Worm (Caenorhabditis elegans) whole organism, L1 larva: Measurements from ENCODE around the gene zhit-2.

Source experiments
- C04F5.9 ChIP-seq: sonication (generic microtip); optimal IDR thresholded peaks from 2 replicates; lab custom pipeline; 2016; ENCODE audit warnings: missing genetic modification characterization, missing compliant biosample characterization
- aha-1 ChIP-seq: fragments of 150-350 bp; optimal IDR thresholded peaks from 2 replicates; lab custom pipeline; 2014; ENCODE audit warnings: missing biosample characterization, missing genetic modification characterization
- alr-1 ChIP-seq: fragments of 200-800 bp; sonication (Bioruptor generic); optimal IDR thresholded peaks from 2 replicates; lab custom pipeline; 2018; ENCODE audit warnings: borderline replicate concordance, mild to moderate bottlenecking, missing genetic modification characterization, missing compliant biosample characterization
- blmp-1 ChIP-seq: fragments of 150-350 bp; optimal IDR thresholded peaks from 2 replicates; lab custom pipeline; 2014; ENCODE audit warnings: missing biosample characterization, missing genetic modification characterization
- ceh-63 ChIP-seq: fragments of 200-800 bp; sonication (Bioruptor generic); optimal IDR thresholded peaks from 2 replicates; lab custom pipeline; 2018; ENCODE audit warnings: mild to moderate bottlenecking, missing genetic modification characterization, missing compliant biosample characterization
- ceh-82 ChIP-seq, 3 experiments: fragments of 150-350 bp in 1 of 3; sonication (generic microtip) in 2 of 3; optimal IDR thresholded peaks; 2 replicates each; lab custom pipeline; 2014 to 2017; ENCODE audit warnings: missing biosample characterization in 3 of 3, missing genetic modification characterization in 3 of 3
- ceh-88 ChIP-seq: fragments of 200-800 bp; sonication (Bioruptor generic); IDR thresholded peaks from 2 replicates; pipeline ENCODE4 v1.3.6; 2022; ENCODE audit warnings: missing genetic modification characterization, missing compliant biosample characterization
- ceh-90 ChIP-seq: sonication (generic microtip); optimal IDR thresholded peaks from 2 replicates; lab custom pipeline; 2016; ENCODE audit warnings: missing genetic modification characterization, missing compliant biosample characterization
- ces-1 ChIP-seq: fragments of 150-350 bp; optimal IDR thresholded peaks from 2 replicates; lab custom pipeline; 2014; ENCODE audit warnings: missing biosample characterization, missing genetic modification reagents, missing genetic modification characterization
- dpl-1 ChIP-seq, 3 experiments: fragments of 150-350 bp in 2 of 3; sonication (generic microtip) in 1 of 3; optimal IDR thresholded peaks; 2 replicates each; lab custom pipeline; 2014 to 2017; ENCODE audit warnings: missing biosample characterization in 3 of 3, missing genetic modification characterization in 3 of 3, missing genetic modification reagents in 3 of 3
- dsc-1 ChIP-seq: sonication (generic microtip); optimal IDR thresholded peaks from 2 replicates; lab custom pipeline; 2016; ENCODE audit warnings: mild to moderate bottlenecking, missing genetic modification characterization, missing compliant biosample characterization
- efl-3 ChIP-seq: fragments of 200-800 bp; sonication (Bioruptor generic); optimal IDR thresholded peaks from 2 replicates; lab custom pipeline; 2018; ENCODE audit warnings: mild to moderate bottlenecking, missing genetic modification characterization, missing compliant biosample characterization
- egl-27 ChIP-seq, 2 experiments: fragments of 150-350 bp in 1 of 2; sonication (generic microtip); optimal IDR thresholded peaks; 3 replicates each; lab custom pipeline; 2017 to 2018; ENCODE audit warnings: missing biosample characterization in 2 of 2, missing genetic modification characterization in 2 of 2, missing genetic modification reagents in 2 of 2
- elt-2 ChIP-seq: sonication (generic microtip); optimal IDR thresholded peaks from 2 replicates; lab custom pipeline; 2016; ENCODE audit warnings: missing genetic modification characterization, mild to moderate bottlenecking, inconsistent platforms, missing compliant biosample characterization, missing genetic modification reagents
- elt-3 ChIP-seq, 6 experiments: fragments of 150-350 bp in 1 of 6; sonication (generic microtip); optimal IDR thresholded peaks; 2 replicates each; lab custom pipeline; 2017 to 2018; ENCODE audit warnings: missing biosample characterization in 6 of 6, missing genetic modification characterization in 6 of 6, inconsistent platforms in 1 of 6
- ets-5 ChIP-seq: fragments of 200-800 bp; sonication (Bioruptor generic); IDR thresholded peaks from 2 replicates; pipeline ENCODE4 v1.3.6; 2022; ENCODE audit warnings: missing genetic modification characterization, missing compliant biosample characterization
- fkh-4 ChIP-seq: sonication (generic microtip); optimal IDR thresholded peaks from 2 replicates; lab custom pipeline; 2016; ENCODE audit warnings: missing compliant biosample characterization, missing genetic modification characterization, borderline replicate concordance
- fkh-8 ChIP-seq: sonication (generic microtip); optimal IDR thresholded peaks from 2 replicates; lab custom pipeline; 2016; ENCODE audit warnings: mild to moderate bottlenecking, missing genetic modification characterization, missing compliant biosample characterization
- fos-1 ChIP-seq: fragments of 150-350 bp; optimal IDR thresholded peaks from 2 replicates; lab custom pipeline; 2014; ENCODE audit warnings: missing biosample characterization, missing genetic modification characterization
- hlh-4 ChIP-seq: sonication (generic microtip); optimal IDR thresholded peaks from 2 replicates; lab custom pipeline; 2016; ENCODE audit warnings: mild to moderate bottlenecking, missing genetic modification characterization, missing compliant biosample characterization
- hpl-2 ChIP-seq: fragments of 150-350 bp; optimal IDR thresholded peaks from 2 replicates; lab custom pipeline; 2014; ENCODE audit warnings: missing biosample characterization, missing genetic modification reagents, missing genetic modification characterization
- isw-1 ChIP-seq: fragments of 200-800 bp; sonication (Bioruptor generic); IDR thresholded peaks from 2 replicates; pipeline ENCODE4 v1.3.6; 2022; ENCODE audit warnings: missing genetic modification characterization, missing compliant biosample characterization
- jun-1 ChIP-seq: fragments of 150-350 bp; optimal IDR thresholded peaks from 2 replicates; lab custom pipeline; 2014; ENCODE audit warnings: missing biosample characterization, missing genetic modification reagents, missing genetic modification characterization
- lin-13 ChIP-seq: fragments of 150-350 bp; optimal IDR thresholded peaks from 2 replicates; lab custom pipeline; 2014; ENCODE audit warnings: missing biosample characterization, missing genetic modification reagents, missing genetic modification characterization
- lin-14 ChIP-seq: fragments of 200-800 bp; sonication (Bioruptor generic); optimal IDR thresholded peaks from 2 replicates; lab custom pipeline; 2018; ENCODE audit warnings: mild to moderate bottlenecking, missing genetic modification characterization, moderate library complexity, missing compliant biosample characterization
- lin-39 ChIP-seq: fragments of 150-350 bp; optimal IDR thresholded peaks from 2 replicates; lab custom pipeline; 2014; ENCODE audit warnings: missing biosample characterization, missing genetic modification reagents, missing genetic modification characterization
- lir-3 ChIP-seq: sonication (generic microtip); optimal IDR thresholded peaks from 2 replicates; lab custom pipeline; 2016; ENCODE audit warnings: mild to moderate bottlenecking, missing genetic modification characterization, moderate library complexity, missing compliant biosample characterization; ENCODE audit not compliant: poor library complexity
- lsy-2 ChIP-seq, 2 experiments: fragments of 150-350 bp; optimal IDR thresholded peaks; 2 replicates each; lab custom pipeline; 2014; ENCODE audit warnings: missing biosample characterization in 2 of 2, missing genetic modification characterization in 2 of 2
- mab-9 ChIP-seq: fragments of 200-800 bp; sonication (Bioruptor generic); IDR thresholded peaks from 2 replicates; pipeline ENCODE4 v1.3.6; 2022; ENCODE audit warnings: missing genetic modification reagents, missing genetic modification characterization, missing compliant biosample characterization
- mdl-1 ChIP-seq, 2 experiments: fragments of 150-350 bp; optimal IDR thresholded peaks; 2 replicates each; lab custom pipeline; 2014 to 2017; ENCODE audit warnings: missing biosample characterization in 2 of 2, missing genetic modification characterization in 2 of 2, inconsistent platforms in 1 of 2
- mef-2 ChIP-seq: fragments of 150-350 bp; optimal IDR thresholded peaks from 2 replicates; lab custom pipeline; 2014; ENCODE audit warnings: missing biosample characterization, missing genetic modification characterization
- nhr-11 ChIP-seq: fragments of 150-350 bp; optimal IDR thresholded peaks from 2 replicates; lab custom pipeline; 2014; ENCODE audit warnings: missing biosample characterization, missing genetic modification characterization
- nhr-12 ChIP-seq: sonication (generic microtip); optimal IDR thresholded peaks from 2 replicates; lab custom pipeline; 2017; ENCODE audit warnings: missing biosample characterization, missing genetic modification characterization
- nhr-19 ChIP-seq: fragments of 200-800 bp; sonication (Bioruptor generic); conservative IDR thresholded peaks from 2 replicates; pipeline ENCODE4 v1.3.6; 2022; ENCODE audit warnings: missing genetic modification characterization, missing compliant biosample characterization
- nhr-237 ChIP-seq: fragments of 150-350 bp; optimal IDR thresholded peaks from 2 replicates; lab custom pipeline; 2014; ENCODE audit warnings: missing biosample characterization, missing genetic modification characterization
- nhr-47 ChIP-seq: sonication (generic microtip); optimal IDR thresholded peaks from 2 replicates; lab custom pipeline; 2016; ENCODE audit warnings: mild to moderate bottlenecking, missing genetic modification characterization, moderate library complexity, missing compliant biosample characterization
- nhr-71 ChIP-seq: sonication (generic microtip); optimal IDR thresholded peaks from 2 replicates; lab custom pipeline; 2016; ENCODE audit warnings: mild to moderate bottlenecking, missing genetic modification characterization, moderate library complexity, missing compliant biosample characterization
- nhr-77 ChIP-seq: fragments of 150-350 bp; optimal IDR thresholded peaks from 2 replicates; lab custom pipeline; 2014; ENCODE audit warnings: missing biosample characterization, missing genetic modification characterization
- nhr-90 ChIP-seq: sonication (generic microtip); optimal IDR thresholded peaks from 2 replicates; lab custom pipeline; 2016; ENCODE audit warnings: mild to moderate bottlenecking, missing genetic modification characterization, missing compliant biosample characterization; ENCODE audit not compliant: poor library complexity
- pax-3 ChIP-seq: fragments of 200-800 bp; sonication (Bioruptor generic); optimal IDR thresholded peaks from 2 replicates; lab custom pipeline; 2018; ENCODE audit warnings: mild to moderate bottlenecking, missing genetic modification characterization, moderate library complexity, missing compliant biosample characterization
- pqm-1 ChIP-seq: sonication (generic microtip); optimal IDR thresholded peaks from 3 replicates; lab custom pipeline; 2017; ENCODE audit warnings: missing biosample characterization, missing genetic modification characterization
- rnt-1 ChIP-seq: sonication (generic microtip); optimal IDR thresholded peaks from 2 replicates; lab custom pipeline; 2016; ENCODE audit warnings: mild to moderate bottlenecking, missing genetic modification characterization, moderate library complexity, missing compliant biosample characterization
- snpc-4 ChIP-seq: fragments of 150-350 bp; optimal IDR thresholded peaks from 2 replicates; lab custom pipeline; 2014; ENCODE audit warnings: missing biosample characterization, missing genetic modification characterization
- snu-23 ChIP-seq: sonication (generic microtip); optimal IDR thresholded peaks from 2 replicates; lab custom pipeline; 2016; ENCODE audit warnings: missing genetic modification characterization, missing compliant biosample characterization
- sptf-1 ChIP-seq: fragments of 150-350 bp; optimal IDR thresholded peaks from 2 replicates; lab custom pipeline; 2014; ENCODE audit warnings: missing biosample characterization, missing genetic modification characterization
- tlp-1 ChIP-seq: fragments of 150-350 bp; optimal IDR thresholded peaks from 2 replicates; lab custom pipeline; 2014; ENCODE audit warnings: missing biosample characterization, missing genetic modification characterization
- unc-130 ChIP-seq: fragments of 150-350 bp; optimal IDR thresholded peaks from 2 replicates; lab custom pipeline; 2017; ENCODE audit warnings: missing biosample characterization, missing genetic modification characterization, inconsistent platforms
- unc-30 ChIP-seq: sonication (generic microtip); optimal IDR thresholded peaks from 2 replicates; lab custom pipeline; 2017; ENCODE audit warnings: missing biosample characterization, missing genetic modification characterization
- unc-98 ChIP-seq: fragments of 200-800 bp; sonication (Bioruptor generic); IDR thresholded peaks from 2 replicates; pipeline ENCODE4 v1.3.6; 2022; ENCODE audit warnings: missing genetic modification characterization, missing compliant biosample characterization
- xbp-1 ChIP-seq: sonication (generic microtip); optimal IDR thresholded peaks from 2 replicates; lab custom pipeline; 2016; ENCODE audit warnings: missing genetic modification characterization, missing compliant biosample characterization
- zag-1 ChIP-seq: fragments of 150-350 bp; optimal IDR thresholded peaks from 2 replicates; lab custom pipeline; 2014; ENCODE audit warnings: missing biosample characterization, missing genetic modification characterization
- zip-4 ChIP-seq: fragments of 200-800 bp; sonication (Bioruptor generic); optimal IDR thresholded peaks from 2 replicates; lab custom pipeline; 2018; ENCODE audit warnings: mild to moderate bottlenecking, missing genetic modification characterization, moderate library complexity, missing compliant biosample characterization

zhit-2 gene

DNA sequence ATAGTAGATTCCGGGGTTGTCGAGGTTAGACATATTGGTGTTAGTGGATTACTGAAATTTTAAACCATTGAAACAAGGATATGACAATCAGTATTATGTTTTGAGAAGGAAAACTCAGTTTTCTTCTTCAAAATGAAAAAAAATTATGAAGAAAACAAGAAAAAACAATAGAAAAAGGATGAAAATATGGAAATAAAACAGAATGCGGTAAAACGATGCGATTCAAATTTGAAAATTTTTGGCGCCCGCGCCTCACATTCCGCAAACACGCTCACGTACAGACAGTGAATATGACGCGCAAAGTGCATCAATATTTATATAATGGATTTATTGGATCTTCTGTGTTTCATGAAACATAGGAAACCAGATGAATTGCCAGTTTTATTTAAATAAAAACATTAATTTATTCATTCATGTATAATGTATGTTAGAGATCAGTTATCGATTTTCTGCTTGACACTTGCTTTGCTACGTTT, 47.1 kb upstream of the zhit-2 start, which contains the start of gene mcm-5 (continued):
- TF ChIP-seq zip-4 (GFP tag; lab: Kevin White, UChicago) = no peak
- no peak for TF ChIP-seq mab-9
- TF ChIP-seq fkh-4 (tag; lab: Kevin White, UChicago) = no peak
- TF ChIP-seq pax-3 = no peak
- no peak for TF ChIP-seq unc-30 (tag; lab: Kevin White, UChicago)
- no peak for TF ChIP-seq mdl-1 (tag; optimal IDR thresholded peaks at IDR 0.05; lab: Kevin White, UChicago)
- TF ChIP-seq nhr-47 = no peak
- peak in 1 of 3 experiments; percentile 9 for TF ChIP-seq ceh-82 (tag; optimal IDR thresholded peaks at IDR 0.05; lab: Kevin White, UChicago)
- TF ChIP-seq hpl-2 (GFP tag; lab: Kevin White, UChicago) = no peak
- no peak for TF ChIP-seq ets-5 (GFP tag; lab: Robert Waterston, UW)
- no peak for TF ChIP-seq egl-27 (tag; optimal IDR thresholded peaks at IDR 0.05; lab: Kevin White, UChicago)
- TF ChIP-seq fos-1 (tag; lab: Kevin White, UChicago) = no peak
- 0 out of 2 replicates have a peak, but pooled peaks have one; percentile 16 for TF ChIP-seq nhr-19 (GFP tag; lab: Robert Waterston, UW)
- TF ChIP-seq snu-23 = peak; percentile 65
- TF ChIP-seq ceh-63 (GFP tag; lab: Kevin White, UChicago) = no peak
- no peak for TF ChIP-seq nhr-12
- no peak for TF ChIP-seq fkh-8 (tag; lab: Kevin White, UChicago)
- peak; percentile 28 for TF ChIP-seq nhr-90
- peak; percentile 52 for TF ChIP-seq blmp-1 (tag; lab: Kevin White, UChicago)
- TF ChIP-seq lin-13 (GFP tag; lab: Kevin White, UChicago) = no peak
- TF ChIP-seq lin-39 = no peak
- peak; percentile 84 to 91 (median 86) for TF ChIP-seq dpl-1 (GFP tag; optimal IDR thresholded peaks at IDR 0.05; lab: Kevin White, UChicago)
- no peak for TF ChIP-seq efl-3
- no peak for TF ChIP-seq elt-2
- TF ChIP-seq sptf-1 = no peak
- peak; percentile 46 for TF ChIP-seq nhr-71 (tag; lab: Kevin White, UChicago)
- TF ChIP-seq rnt-1 (tag; lab: Kevin White, UChicago) = no peak
- no peak for TF ChIP-seq jun-1 (tag; lab: Kevin White, UChicago)
- TF ChIP-seq aha-1 (tag; lab: Kevin White, UChicago) = no peak
- peak; percentile 42 for TF ChIP-seq xbp-1
- peak; percentile 77 for TF ChIP-seq unc-130 (tag; lab: Kevin White, UChicago)
- TF ChIP-seq nhr-77 (tag; lab: Kevin White, UChicago) = no peak
- TF ChIP-seq ces-1 (GFP tag; lab: Kevin White, UChicago) = no peak
- no peak for TF ChIP-seq mef-2 (tag; lab: Kevin White, UChicago)
- TF ChIP-seq lin-14 (GFP tag; lab: Kevin White, UChicago) = no peak
- no peak for TF ChIP-seq zag-1 (tag; lab: Kevin White, UChicago)
- peak in 1 of 6 experiments; percentile 48 for TF ChIP-seq elt-3 (tag; optimal IDR thresholded peaks at IDR 0.05; lab: Kevin White, UChicago)
- TF ChIP-seq tlp-1 (tag; lab: Kevin White, UChicago) = no peak
- TF ChIP-seq snpc-4 (tag; lab: Kevin White, UChicago) = no peak
- TF ChIP-seq C04F5.9 (tag; lab: Kevin White, UChicago) = no peak
- TF ChIP-seq dsc-1 (tag; lab: Kevin White, UChicago) = no peak
- TF ChIP-seq pqm-1 = no peak
- no peak for TF ChIP-seq lir-3 (tag; lab: Kevin White, UChicago)
- TF ChIP-seq nhr-11 (tag; lab: Kevin White, UChicago) = no peak
- peak; percentile 54 to 75 for TF ChIP-seq lsy-2 (tag; optimal IDR thresholded peaks at IDR 0.05; lab: Kevin White, UChicago)
- TF ChIP-seq nhr-237 (tag; lab: Kevin White, UChicago) = no peak
- TF ChIP-seq ceh-88 (GFP tag; lab: Robert Waterston, UW) = no peak
- TF ChIP-seq hlh-4 (tag; lab: Kevin White, UChicago) = no peak
- no peak for TF ChIP-seq unc-98 (GFP tag; lab: Robert Waterston, UW)
- TF ChIP-seq isw-1 (GFP tag; lab: Robert Waterston, UW) = no peak
- TF ChIP-seq alr-1 (tag; lab: Kevin White, UChicago) = no peak
- TF ChIP-seq ceh-90 (tag; lab: Kevin White, UChicago) = no peak
